Fruit fly (Drosophila melanogaster): ENCODE measurements around the gene Cpr65Ax2.

DNA sequence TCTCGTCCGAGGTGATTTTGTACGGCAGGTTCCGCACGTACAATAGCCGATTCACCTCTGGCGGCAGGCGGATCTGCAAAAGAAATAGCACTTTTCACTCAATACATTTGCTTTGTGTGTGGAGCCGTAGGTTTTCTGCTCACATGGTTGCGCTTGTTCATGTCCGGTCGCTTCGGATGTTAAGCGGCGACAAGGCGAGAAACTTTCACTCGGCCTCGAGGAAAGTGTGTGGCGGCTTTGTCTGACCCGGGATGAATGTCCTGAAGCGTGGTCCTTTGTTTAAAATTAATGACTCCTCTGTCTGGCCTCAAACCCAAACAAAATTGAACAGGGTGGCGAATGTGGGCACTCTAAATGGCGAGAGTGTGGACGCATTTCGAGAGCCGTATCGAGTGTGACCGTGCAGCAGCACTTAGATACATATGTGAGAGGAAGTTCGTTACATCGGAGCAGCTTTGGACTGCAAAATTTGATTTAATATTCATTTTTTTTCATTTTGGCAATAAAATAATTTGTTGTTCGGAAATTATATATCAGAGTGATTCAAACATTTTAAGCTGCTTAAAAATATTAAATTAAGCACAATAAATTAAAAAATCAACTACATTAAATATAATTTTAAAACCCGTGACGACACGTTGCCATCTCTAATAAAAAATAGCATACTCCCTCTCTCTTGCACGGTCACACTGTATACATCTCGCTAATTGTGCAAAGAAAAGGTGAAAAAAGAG lies 42.3 kb upstream of the Cpr65Ax2 start, which contains the start of the genes Sf3b6 and Tnpo:
- TF ChIP-seq EcR (GFP tag; optimal IDR thresholded peaks at IDR 0.05) (no peak), CG8478 (optimal IDR thresholded peaks at IDR 0.05) (no peak), psq (optimal IDR thresholded peaks at IDR 0.05) (no peak)

All from whole organism.